Worm (Caenorhabditis elegans) whole organism, young adult: ENCODE results near the gene clec-206.

Experiments used
- B0336.3 ChIP-seq: fragments of 200-800 bp; sonication (Bioruptor generic); IDR thresholded peaks from 2 replicates; pipeline ENCODE4 v1.3.6; 2022; ENCODE audit warnings: missing genetic modification characterization, missing compliant biosample characterization
- C17E4.6 ChIP-seq: fragments of 200-800 bp; sonication (Bioruptor generic); IDR thresholded peaks from 2 replicates; pipeline ENCODE4 v1.3.6; 2022; ENCODE audit warnings: missing genetic modification reagents, missing genetic modification characterization, missing compliant biosample characterization
- F23B12.7 ChIP-seq: sonication (generic microtip); optimal IDR thresholded peaks from 2 replicates; lab custom pipeline; 2017; ENCODE audit warnings: missing genetic modification characterization, mild to moderate bottlenecking, missing compliant biosample characterization, antibody characterized with exemption, moderate library complexity; ENCODE audit not compliant: insufficient read depth
- F52B5.7 ChIP-seq: sonication (generic microtip); optimal IDR thresholded peaks from 2 replicates; lab custom pipeline; 2016; ENCODE audit warnings: mild to moderate bottlenecking, missing genetic modification characterization, missing compliant biosample characterization
- F57A8.1 ChIP-seq: fragments of 200-800 bp; sonication (Bioruptor generic); optimal IDR thresholded peaks from 2 replicates; lab custom pipeline; 2018; ENCODE audit warnings: mild to moderate bottlenecking, missing genetic modification characterization, moderate library complexity, missing compliant biosample characterization
- K12H6.12 ChIP-seq: fragments of 200-800 bp; sonication (Bioruptor generic); optimal IDR thresholded peaks from 2 replicates; lab custom pipeline; 2018; ENCODE audit warnings: mild to moderate bottlenecking, missing genetic modification characterization, missing compliant biosample characterization
- Y53F4B.3 ChIP-seq: fragments of 200-800 bp; sonication (Bioruptor generic); IDR thresholded peaks from 2 replicates; pipeline ENCODE4 v1.3.6; 2022; ENCODE audit warnings: missing genetic modification reagents, missing genetic modification characterization, missing compliant biosample characterization
- Y53G8AR.9 ChIP-seq: fragments of 200-800 bp; sonication (Bioruptor generic); conservative IDR thresholded peaks from 2 replicates; pipeline ENCODE4 v1.3.6; 2022; ENCODE audit warnings: missing genetic modification reagents, missing genetic modification characterization, missing compliant biosample characterization
- Y67H2A.10 ChIP-seq: fragments of 200-800 bp; sonication (Bioruptor generic); conservative IDR thresholded peaks from 2 replicates; pipeline ENCODE4 v1.3.6; 2022; ENCODE audit warnings: missing genetic modification reagents, missing genetic modification characterization, missing compliant biosample characterization
- Y79H2A.3 ChIP-seq: fragments of 200-800 bp; sonication (Bioruptor generic); conservative IDR thresholded peaks from 2 replicates; pipeline ENCODE4 v1.3.6; 2022; ENCODE audit warnings: missing genetic modification reagents, missing genetic modification characterization, missing compliant biosample characterization
- attf-6 ChIP-seq: fragments of 200-800 bp; sonication (Bioruptor generic); IDR thresholded peaks from 2 replicates; pipeline ENCODE4 v1.3.6; 2022; ENCODE audit warnings: missing genetic modification reagents, missing genetic modification characterization, missing compliant biosample characterization
- ccch-3 ChIP-seq: fragments of 200-800 bp; sonication (Bioruptor generic); optimal IDR thresholded peaks from 2 replicates; lab custom pipeline; 2018; ENCODE audit warnings: mild to moderate bottlenecking, missing genetic modification characterization, missing compliant biosample characterization
- ceh-91 ChIP-seq: fragments of 200-800 bp; sonication (Bioruptor generic); IDR thresholded peaks from 2 replicates; pipeline ENCODE4 v1.3.6; 2022; ENCODE audit warnings: missing genetic modification reagents, missing genetic modification characterization, missing compliant biosample characterization
- die-1 ChIP-seq: sonication (generic microtip); optimal IDR thresholded peaks from 2 replicates; lab custom pipeline; 2016; ENCODE audit warnings: missing genotype, mild to moderate bottlenecking, missing genetic modification characterization, missing compliant biosample characterization
- efl-1 ChIP-seq: fragments of 150-350 bp; optimal IDR thresholded peaks from 2 replicates; lab custom pipeline; 2014; ENCODE audit warnings: missing biosample characterization, missing genetic modification reagents, missing genetic modification characterization
- ekl-4 ChIP-seq: fragments of 200-800 bp; sonication (Bioruptor generic); IDR thresholded peaks from 2 replicates; pipeline ENCODE4 v1.3.6; 2022; ENCODE audit warnings: missing genetic modification reagents, missing genetic modification characterization, missing compliant biosample characterization
- fkh-3 ChIP-seq: sonication (generic microtip); optimal IDR thresholded peaks from 2 replicates; lab custom pipeline; 2016; ENCODE audit warnings: mild to moderate bottlenecking, missing genetic modification characterization, missing compliant biosample characterization
- hmg-1.2 ChIP-seq: fragments of 200-800 bp; sonication (Bioruptor generic); IDR thresholded peaks from 2 replicates; pipeline ENCODE4 v1.3.6; 2022; ENCODE audit warnings: missing genetic modification reagents, missing genetic modification characterization, missing compliant biosample characterization
- hsf-1 ChIP-seq: fragments of 200-800 bp; sonication (Bioruptor generic); IDR thresholded peaks from 2 replicates; pipeline ENCODE4 v1.3.6; 2022; ENCODE audit warnings: missing genetic modification reagents, missing genetic modification characterization, missing compliant biosample characterization
- lin-54 ChIP-seq: fragments of 200-800 bp; sonication (Bioruptor generic); optimal IDR thresholded peaks from 2 replicates; lab custom pipeline; 2018; ENCODE audit warnings: mild to moderate bottlenecking, missing genetic modification characterization, missing compliant biosample characterization
- lir-1 ChIP-seq: fragments of 200-800 bp; sonication (Bioruptor generic); conservative IDR thresholded peaks from 2 replicates; pipeline ENCODE4 v1.3.6; 2022; ENCODE audit warnings: missing genetic modification reagents, missing genetic modification characterization, missing compliant biosample characterization
- madf-10 ChIP-seq: sonication (generic microtip); optimal IDR thresholded peaks from 2 replicates; lab custom pipeline; 2016; ENCODE audit warnings: mild to moderate bottlenecking, missing genetic modification characterization, missing compliant biosample characterization
- madf-3 ChIP-seq: fragments of 200-800 bp; sonication (Bioruptor generic); IDR thresholded peaks from 2 replicates; pipeline ENCODE4 v1.3.6; 2022; ENCODE audit warnings: missing genetic modification reagents, missing genetic modification characterization, missing compliant biosample characterization
- madf-8 ChIP-seq: fragments of 200-800 bp; sonication (Bioruptor generic); conservative IDR thresholded peaks from 2 replicates; pipeline ENCODE4 v1.3.6; 2022; ENCODE audit warnings: missing genetic modification reagents, missing genetic modification characterization, missing compliant biosample characterization
- mes-4 ChIP-seq: sonication (generic microtip); optimal IDR thresholded peaks from 2 replicates; lab custom pipeline; 2016; ENCODE audit warnings: missing genotype, missing genetic modification characterization, missing compliant biosample characterization
- nfya-1 ChIP-seq: sonication (generic microtip); optimal IDR thresholded peaks from 2 replicates; lab custom pipeline; 2017; ENCODE audit warnings: antibody characterized with exemption, missing compliant biosample characterization, missing genetic modification characterization, borderline replicate concordance; ENCODE audit not compliant: insufficient read depth
- nfyb-1 ChIP-seq: fragments of 200-800 bp; sonication (Bioruptor generic); IDR thresholded peaks from 2 replicates; pipeline ENCODE4 v1.3.6; 2022; ENCODE audit warnings: missing genetic modification reagents, missing genetic modification characterization, missing compliant biosample characterization
- nhr-179 ChIP-seq: sonication (generic microtip); optimal IDR thresholded peaks from 2 replicates; lab custom pipeline; 2016; ENCODE audit warnings: mild to moderate bottlenecking, missing genetic modification characterization, missing compliant biosample characterization
- nhr-80 ChIP-seq: sonication (generic microtip); optimal IDR thresholded peaks from 2 replicates; lab custom pipeline; 2016; ENCODE audit warnings: missing genetic modification characterization, missing compliant biosample characterization
- rec-8 ChIP-seq, 2 experiments: sonication (generic microtip); optimal IDR thresholded peaks; 2 replicates each; lab custom pipeline; 2016; ENCODE audit warnings: mild to moderate bottlenecking in 2 of 2, missing genetic modification characterization in 2 of 2, missing genetic modification reagents in 2 of 2, missing genotype in 2 of 2, missing biosample characterization in 1 of 2, missing compliant biosample characterization in 1 of 2, moderate library complexity in 1 of 2
- sdz-38 ChIP-seq: sonication (generic microtip); optimal IDR thresholded peaks from 2 replicates; lab custom pipeline; 2016; ENCODE audit warnings: missing genotype, missing genetic modification characterization, missing compliant biosample characterization
- unc-130 ChIP-seq: sonication (generic microtip); optimal IDR thresholded peaks from 2 replicates; lab custom pipeline; 2016; ENCODE audit warnings: missing genetic modification reagents, missing genetic modification characterization, missing compliant biosample characterization
- unc-62 ChIP-seq: fragments of 150-350 bp; optimal IDR thresholded peaks from 2 replicates; lab custom pipeline; 2014; ENCODE audit warnings: missing biosample characterization, missing genetic modification reagents, missing genetic modification characterization
- zfh-2 ChIP-seq: fragments of 200-800 bp; sonication (Bioruptor generic); conservative IDR thresholded peaks from 2 replicates; pipeline ENCODE4 v1.3.6; 2022; ENCODE audit warnings: missing genetic modification reagents, missing genetic modification characterization, missing compliant biosample characterization
- zim-3 ChIP-seq: sonication (generic microtip); optimal IDR thresholded peaks from 2 replicates; lab custom pipeline; 2017; ENCODE audit warnings: mild to moderate bottlenecking, missing genetic modification characterization, moderate library complexity, missing compliant biosample characterization
- ztf-22 ChIP-seq: fragments of 200-800 bp; sonication (Bioruptor generic); optimal IDR thresholded peaks from 2 replicates; lab custom pipeline; 2018; ENCODE audit warnings: mild to moderate bottlenecking, missing genetic modification characterization, moderate library complexity, missing compliant biosample characterization
- ztf-28 ChIP-seq: fragments of 200-800 bp; sonication (Bioruptor generic); IDR thresholded peaks from 2 replicates; pipeline ENCODE4 v1.3.6; 2022; ENCODE audit warnings: missing genetic modification reagents, missing genetic modification characterization, missing compliant biosample characterization

Gene clec-206

ce11 chrV:2030661-2031060 lies 26.5 kb upstream of the clec-206 start:
- peak; percentile 46; the same call in 1 of the 2 replicates for TF ChIP-seq zfh-2 (GFP tag; lab: Robert Waterston, UW)
- TF ChIP-seq madf-3 (GFP tag; lab: Robert Waterston, UW), result 0 out of 2 replicates have a peak, but pooled peaks have one; percentile 51
- TF ChIP-seq rec-8 (tag; optimal IDR thresholded peaks at IDR 0.05; lab: Kevin White, UChicago), result no peak
- TF ChIP-seq ekl-4, result no peak
- TF ChIP-seq madf-8, result no peak
- TF ChIP-seq nhr-80, result no peak

- TF ChIP-seq nfya-1 (tag; lab: Kevin White, UChicago) (no peak), lir-1 (GFP tag; lab: Robert Waterston, UW) (no peak), hmg-1.2 (GFP tag; lab: Robert Waterston, UW) (no peak), zim-3 (no peak), unc-62 (no peak), sdz-38 (tag; lab: Kevin White, UChicago) (no peak), F23B12.7 (tag; lab: Kevin White, UChicago) (no peak), K12H6.12 (tag; lab: Kevin White, UChicago) (no peak), hsf-1 (no peak), ccch-3 (GFP tag; lab: Kevin White, UChicago) (no peak), F57A8.1 (GFP tag; lab: Kevin White, UChicago) (no peak), efl-1 (no peak), mes-4 (tag; lab: Kevin White, UChicago) (no peak), B0336.3 (GFP tag; lab: Robert Waterston, UW) (no peak), unc-130 (no peak)
Measured at ce11 chrV:2029877-2030276, 25.7 kb upstream of the clec-206 start, which contains the start of gene F59A7.12. Gene F59A7.12, plus strand, starts transcription at chrV:2030177.

ce11 chrV:2027787-2028186 lies 23.7 kb upstream of the clec-206 start, which contains the start of gene srab-13:
Gene srab-13, minus strand, starts transcription at chrV:2027887.
- TF ChIP-seq nfyb-1 (GFP tag; lab: Robert Waterston, UW) (no peak), die-1 (no peak), Y53G8AR.9 (no peak), F52B5.7 (no peak), ztf-28 (GFP tag; lab: Robert Waterston, UW) (no peak), fkh-3 (no peak), Y67H2A.10 (GFP tag; lab: Robert Waterston, UW) (no peak), attf-6 (no peak), ceh-91 (GFP tag; lab: Robert Waterston, UW) (no peak), sdz-38 (tag; lab: Kevin White, UChicago) (no peak), ztf-22 (GFP tag; lab: Kevin White, UChicago) (no peak), unc-130 (no peak), Y53F4B.3 (no peak), madf-10 (no peak), nhr-179 (tag; lab: Kevin White, UChicago) (no peak), zim-3 (no peak), madf-3 (GFP tag; lab: Robert Waterston, UW) (no peak), lin-54 (GFP tag; lab: Kevin White, UChicago) (no peak), Y79H2A.3 (GFP tag; lab: Robert Waterston, UW) (no peak)

- TF ChIP-seq nhr-80, result no peak
- TF ChIP-seq C17E4.6 (GFP tag; lab: Robert Waterston, UW), result no peak
Measured at ce11 chrV:2022374-2022773, 18.2 kb upstream of the clec-206 start, which contains the start of gene F59A7.5. Gene F59A7.5, plus strand, starts transcription at chrV:2022674.
